Fruit fly (Drosophila melanogaster) whole organism, embryonic: ENCODE data around the gene CG8925.
A peak's percentile ranks its signal among the peaks of the same experiment; 100 is the strongest.

Source experiments
- Antp ChIP-seq: fragments of 200-800 bp; sonication (Bioruptor generic); optimal IDR thresholded peaks from 3 replicates; lab custom pipeline; 2016; ENCODE audit warnings: missing biosample characterization, missing genetic modification characterization
- B-H1 ChIP-seq: fragments of 200-800 bp; sonication (Bioruptor generic); IDR thresholded peaks from 3 replicates; pipeline ENCODE4 v1.3.6; 2022; ENCODE audit warnings: missing biosample characterization, missing genetic modification characterization
- Bteb2 ChIP-seq: fragments of 200-800 bp; sonication (Bioruptor generic); optimal IDR thresholded peaks from 2 replicates; lab custom pipeline; 2016; ENCODE audit warnings: missing biosample characterization, missing genetic modification characterization
- C15 ChIP-seq: fragments of 200-800 bp; sonication (Bioruptor generic); IDR thresholded peaks from 3 replicates; pipeline ENCODE4 v1.3.6; 2022; ENCODE audit warnings: missing biosample characterization, missing genetic modification characterization
- CG10267 ChIP-seq: fragments of 200-800 bp; sonication (Bioruptor generic); optimal IDR thresholded peaks from 2 replicates; lab custom pipeline; 2018; ENCODE audit warnings: missing biosample characterization, mild to moderate bottlenecking, missing genetic modification characterization, moderate library complexity
- CG10654 ChIP-seq: fragments of 200-800 bp; sonication (Bioruptor generic); optimal IDR thresholded peaks from 2 replicates; lab custom pipeline; 2016; ENCODE audit warnings: missing biosample characterization, missing genetic modification characterization
- CG11247 ChIP-seq: fragments of 200-800 bp; sonication (Bioruptor generic); IDR thresholded peaks from 2 replicates; pipeline ENCODE4 v1.3.6; 2022; ENCODE audit warnings: missing biosample characterization, missing genetic modification characterization
- CG11456 ChIP-seq: fragments of 200-800 bp; sonication (Bioruptor generic); IDR thresholded peaks from 3 replicates; pipeline ENCODE4 v1.3.6; 2022; ENCODE audit warnings: missing biosample characterization, missing genetic modification characterization
- CG11723 ChIP-seq: fragments of 200-800 bp; sonication (Bioruptor generic); optimal IDR thresholded peaks from 2 replicates; lab custom pipeline; 2017; ENCODE audit warnings: missing biosample characterization, mild to moderate bottlenecking, missing genetic modification characterization
- CG12219 ChIP-seq: fragments of 200-800 bp; sonication (Bioruptor generic); optimal IDR thresholded peaks from 3 replicates; lab custom pipeline; 2018; ENCODE audit warnings: missing biosample characterization, mild to moderate bottlenecking, missing genetic modification characterization
- CG12236 ChIP-seq: fragments of 200-800 bp; sonication (Bioruptor generic); optimal IDR thresholded peaks from 2 replicates; lab custom pipeline; 2016; ENCODE audit warnings: missing biosample characterization, missing genetic modification characterization
- CG1233 ChIP-seq: fragments of 200-800 bp; sonication (Bioruptor generic); optimal IDR thresholded peaks from 4 replicates; lab custom pipeline; 2018; ENCODE audit warnings: missing biosample characterization, mild to moderate bottlenecking, missing genetic modification characterization
- CG15479 ChIP-seq: fragments of 200-800 bp; sonication (Bioruptor generic); optimal IDR thresholded peaks from 3 replicates; lab custom pipeline; 2019; ENCODE audit warnings: missing biosample characterization, mild to moderate bottlenecking, missing genetic modification characterization, moderate library complexity
- CG1603 ChIP-seq: fragments of 200-800 bp; sonication (Bioruptor generic); optimal IDR thresholded peaks from 2 replicates; lab custom pipeline; 2019; ENCODE audit warnings: missing biosample characterization, mild to moderate bottlenecking, missing genetic modification characterization, moderate library complexity
- CG18619 ChIP-seq: fragments of 200-800 bp; sonication (Bioruptor generic); optimal IDR thresholded peaks from 3 replicates; lab custom pipeline; 2017; ENCODE audit warnings: missing biosample characterization, mild to moderate bottlenecking, missing genetic modification characterization
- CG18764 ChIP-seq: fragments of 200-800 bp; sonication (Bioruptor generic); optimal IDR thresholded peaks from 3 replicates; lab custom pipeline; 2016; ENCODE audit warnings: missing biosample characterization, missing genetic modification characterization
- CG2202 ChIP-seq: fragments of 200-800 bp; sonication (Bioruptor generic); optimal IDR thresholded peaks from 2 replicates; lab custom pipeline; 2018; ENCODE audit warnings: missing biosample characterization, mild to moderate bottlenecking, missing genetic modification characterization
- CG2678 ChIP-seq: fragments of 200-800 bp; sonication (Bioruptor generic); optimal IDR thresholded peaks from 3 replicates; lab custom pipeline; 2019; ENCODE audit warnings: missing biosample characterization, mild to moderate bottlenecking, missing genetic modification characterization, moderate library complexity
- CG2889 ChIP-seq: fragments of 200-800 bp; sonication (Bioruptor generic); IDR thresholded peaks from 3 replicates; pipeline ENCODE4 v1.3.6; 2022; ENCODE audit warnings: missing biosample characterization, missing genetic modification characterization
- CG3407 ChIP-seq: fragments of 200-800 bp; sonication (Bioruptor generic); optimal IDR thresholded peaks from 2 replicates; lab custom pipeline; 2018; ENCODE audit warnings: missing biosample characterization, mild to moderate bottlenecking, missing genetic modification characterization
- CG34422 ChIP-seq: fragments of 200-800 bp; sonication (Bioruptor generic); IDR thresholded peaks from 3 replicates; pipeline ENCODE4 v1.3.6; 2022; ENCODE audit warnings: missing biosample characterization, missing genetic modification characterization
- CG3726 ChIP-seq: fragments of 200-800 bp; sonication (Bioruptor generic); IDR thresholded peaks from 3 replicates; pipeline ENCODE4, ENCODE4 v1.3.6; 2022; ENCODE audit warnings: missing biosample characterization, missing genetic modification characterization
- CG43689 ChIP-seq: fragments of 200-800 bp; sonication (Bioruptor generic); IDR thresholded peaks from 2 replicates; pipeline ENCODE4 v1.3.6; 2022; ENCODE audit warnings: missing biosample characterization, missing genetic modification characterization
- CG4707 ChIP-seq: fragments of 200-800 bp; sonication (Bioruptor generic); optimal IDR thresholded peaks from 2 replicates; lab custom pipeline; 2018; ENCODE audit warnings: missing biosample characterization, mild to moderate bottlenecking, missing genetic modification characterization, moderate library complexity
- CG6175 ChIP-seq: fragments of 200-800 bp; sonication (Bioruptor generic); IDR thresholded peaks from 3 replicates; pipeline ENCODE4 v1.3.6; 2022; ENCODE audit warnings: missing biosample characterization, missing genetic modification characterization
- CG8290 ChIP-seq, 3 experiments: fragments of 200-800 bp; sonication (Bioruptor generic); optimal IDR thresholded peaks; 2 replicates each; lab custom pipeline; 2016 to 2019; ENCODE audit warnings: missing biosample characterization in 3 of 3, missing genetic modification characterization in 3 of 3, mild to moderate bottlenecking in 2 of 3, moderate library complexity in 1 of 3
- Ets65A ChIP-seq: fragments of 200-800 bp; sonication (Bioruptor generic); peaks from one replicate; lab custom pipeline; 2016; ENCODE audit warnings: missing biosample characterization, missing genetic modification characterization
- Gsc ChIP-seq: fragments of 200-800 bp; sonication (Bioruptor generic); IDR thresholded peaks from 2 replicates; pipeline ENCODE4 v1.3.6; 2022; ENCODE audit warnings: missing biosample characterization, missing genetic modification characterization
- Lhr ChIP-seq: fragments of 200-800 bp; sonication (Bioruptor generic); optimal IDR thresholded peaks from 3 replicates; lab custom pipeline; 2017; ENCODE audit warnings: mild to moderate bottlenecking, missing biosample characterization, missing genetic modification reagents, missing genetic modification characterization
- Pdp1 ChIP-seq, 2 experiments: fragments of 200-800 bp; sonication (Bioruptor generic); optimal IDR thresholded peaks; 3 replicates each; lab custom pipeline; 2016; ENCODE audit warnings: missing biosample characterization in 2 of 2, missing genetic modification characterization in 2 of 2, mild to moderate bottlenecking in 1 of 2, moderate library complexity in 1 of 2
- Ptx1 ChIP-seq: fragments of 200-800 bp; sonication (Bioruptor generic); IDR thresholded peaks from 2 replicates; pipeline ENCODE4 v1.3.6; 2022; ENCODE audit warnings: missing biosample characterization, missing genetic modification characterization
- Side ChIP-seq: fragments of 200-800 bp; sonication (Bioruptor generic); optimal IDR thresholded peaks from 2 replicates; lab custom pipeline; 2016; ENCODE audit warnings: missing biosample characterization, missing genetic modification characterization
- TFAM ChIP-seq: fragments of 200-800 bp; sonication (Bioruptor generic); optimal IDR thresholded peaks from 2 replicates; lab custom pipeline; 2017; ENCODE audit warnings: missing biosample characterization, missing genetic modification characterization, inconsistent platforms
- Taf1 ChIP-seq: fragments of 200-800 bp; sonication (Bioruptor generic); IDR thresholded peaks from 2 replicates; pipeline ENCODE4 v1.3.6; 2022; ENCODE audit warnings: missing biosample characterization, missing genetic modification characterization
- ac ChIP-seq: fragments of 200-800 bp; sonication (Bioruptor generic); optimal IDR thresholded peaks from 3 replicates; lab custom pipeline; 2017; ENCODE audit warnings: missing biosample characterization, mild to moderate bottlenecking, missing genetic modification characterization
- bcd ChIP-seq: fragments of 200-800 bp; sonication (Bioruptor generic); optimal IDR thresholded peaks from 2 replicates; lab custom pipeline; 2017; ENCODE audit warnings: missing biosample characterization, mild to moderate bottlenecking, missing genetic modification characterization
- ci ChIP-seq: fragments of 200-800 bp; sonication (Bioruptor generic); IDR thresholded peaks from 3 replicates; pipeline ENCODE4 v1.3.6; 2022; ENCODE audit warnings: missing biosample characterization, missing genetic modification characterization
- eve ChIP-seq, 2 experiments: fragments of >200 bp; optimal IDR thresholded peaks; 2 replicates each; lab custom pipeline; 2017; ENCODE audit warnings: missing biosample characterization in 2 of 2, missing genetic modification characterization in 2 of 2
- fd3F ChIP-seq: fragments of 200-800 bp; sonication (Bioruptor generic); optimal IDR thresholded peaks from 2 replicates; lab custom pipeline; 2018; ENCODE audit warnings: missing biosample characterization, mild to moderate bottlenecking, missing genetic modification characterization, moderate library complexity
- fd96Cb ChIP-seq: fragments of 200-800 bp; sonication (Bioruptor generic); optimal IDR thresholded peaks from 2 replicates; lab custom pipeline; 2018; ENCODE audit warnings: missing biosample characterization, mild to moderate bottlenecking, missing genetic modification characterization, moderate library complexity
- gce ChIP-seq: fragments of 200-800 bp; sonication (Bioruptor generic); IDR thresholded peaks from 3 replicates; pipeline ENCODE4 v1.3.6; 2022; ENCODE audit warnings: missing biosample characterization, missing genetic modification characterization
- gcm ChIP-seq: fragments of 200-800 bp; sonication (Bioruptor generic); optimal IDR thresholded peaks from 2 replicates; lab custom pipeline; 2019; ENCODE audit warnings: missing biosample characterization, mild to moderate bottlenecking, missing genetic modification characterization, moderate library complexity
- hb ChIP-seq: fragments of 200-800 bp; sonication (Bioruptor generic); IDR thresholded peaks from 3 replicates; pipeline ENCODE4 v1.3.6; 2022; ENCODE audit warnings: missing biosample characterization, missing genetic modification characterization; ENCODE audit not compliant: partially characterized antibody
- klu ChIP-seq: fragments of 200-800 bp; sonication (Bioruptor generic); IDR thresholded peaks from 2 replicates; pipeline ENCODE4 v1.3.6; 2022; ENCODE audit warnings: missing biosample characterization, missing genetic modification characterization
- row ChIP-seq: fragments of 200-800 bp; sonication (Bioruptor generic); IDR thresholded peaks from 3 replicates; pipeline ENCODE4 v1.3.6; 2022; ENCODE audit warnings: missing biosample characterization, missing genetic modification characterization
- sens ChIP-seq: fragments of 200-800 bp; sonication (Bioruptor generic); peaks from one replicate; lab custom pipeline; 2016; ENCODE audit warnings: missing biosample characterization, missing genetic modification characterization
- shn ChIP-seq: fragments of 200-800 bp; sonication (Bioruptor generic); optimal IDR thresholded peaks from 3 replicates; lab custom pipeline; 2016; ENCODE audit warnings: missing biosample characterization, missing genetic modification characterization
- sisA ChIP-seq: fragments of 200-800 bp; sonication (Bioruptor generic); IDR thresholded peaks from 2 replicates; pipeline ENCODE4 v1.3.6; 2022; ENCODE audit warnings: missing biosample characterization, missing genetic modification characterization
- sug ChIP-seq: fragments of 200-800 bp; optimal IDR thresholded peaks from 2 replicates; lab custom pipeline; 2019; ENCODE audit warnings: missing biosample characterization, mild to moderate bottlenecking, missing genetic modification characterization, moderate library complexity

Gene CG8925

dm6 chr3R:16212859-16213708, 41.3 kb downstream of the CG8925 start (continued):
- no peak for TF ChIP-seq CG12236
- TF ChIP-seq gce (GFP tag; lab: Robert Waterston, UW): no peak
- TF ChIP-seq eve (GFP tag; optimal IDR thresholded peaks at IDR 0.05; lab: Kevin White, UChicago): no peak
- peak; percentile 46; the same call in 1 of the 3 replicates for TF ChIP-seq CG34422 (GFP tag; lab: Robert Waterston, UW)
- TF ChIP-seq Taf1 (GFP tag; lab: Robert Waterston, UW): no peak
- TF ChIP-seq Antp: no peak
- TF ChIP-seq CG11723 (GFP tag; lab: Kevin White, UChicago): peak; percentile 15
- TF ChIP-seq CG11247 (GFP tag; lab: Robert Waterston, UW): no peak
- TF ChIP-seq CG1233 (GFP tag; lab: Kevin White, UChicago): peak; percentile 72
- 0 out of 3 replicates have a peak, but pooled peaks have one; percentile 31 for TF ChIP-seq CG3726 (GFP tag; lab: Robert Waterston, UW)
- TF ChIP-seq Bteb2: no peak
- no peak for TF ChIP-seq CG2202
- TF ChIP-seq Side (GFP tag; lab: Kevin White, UChicago): no peak
- TF ChIP-seq bcd (GFP tag; lab: Kevin White, UChicago): peak; percentile 40
- no peak for TF ChIP-seq CG15479 (GFP tag; lab: Kevin White, UChicago)
- no peak for TF ChIP-seq klu (GFP tag; lab: Robert Waterston, UW)
- peak; percentile 47 for TF ChIP-seq fd96Cb (tag; lab: Kevin White, UChicago)
- no peak for TF ChIP-seq Ptx1 (GFP tag; lab: Robert Waterston, UW)
- no peak for TF ChIP-seq CG12219 (GFP tag; lab: Kevin White, UChicago)
- TF ChIP-seq CG18619 (GFP tag; lab: Kevin White, UChicago): peak; percentile 62
- TF ChIP-seq CG10267 (tag; lab: Kevin White, UChicago): peak; percentile 66
- TF ChIP-seq CG43689 (GFP tag; lab: Robert Waterston, UW): 0 out of 2 replicates have a peak, but pooled peaks have one; percentile 29
- no peak for TF ChIP-seq CG6175 (GFP tag; lab: Robert Waterston, UW)
- TF ChIP-seq shn (GFP tag; lab: Kevin White, UChicago): no peak
- TF ChIP-seq Gsc (GFP tag; lab: Robert Waterston, UW): no peak
- TF ChIP-seq CG4707 (GFP tag; lab: Kevin White, UChicago): no peak
- TF ChIP-seq CG8290 (GFP tag; optimal IDR thresholded peaks at IDR 0.05; lab: Kevin White, UChicago): no peak
- peak in 1 of 2 experiments; percentile 12 for TF ChIP-seq CG8290 (tag; optimal IDR thresholded peaks at IDR 0.05; lab: Kevin White, UChicago)
- peak; percentile 51 for TF ChIP-seq CG3407 (GFP tag; lab: Kevin White, UChicago)
- no peak for TF ChIP-seq C15 (GFP tag; lab: Robert Waterston, UW)
- TF ChIP-seq Ets65A: no peak
- TF ChIP-seq CG18764 (GFP tag; lab: Kevin White, UChicago): peak; percentile 15
- no peak for TF ChIP-seq sisA (GFP tag; lab: Robert Waterston, UW)
- no peak; the same call in 2 of the 3 replicates for TF ChIP-seq CG11456 (GFP tag; lab: Robert Waterston, UW)
- TF ChIP-seq B-H1: no peak
- no peak for TF ChIP-seq CG1603 (tag; lab: Kevin White, UChicago)
- TF ChIP-seq CG2678: peak; percentile 85
- no peak for TF ChIP-seq CG10654 (GFP tag; lab: Kevin White, UChicago)
- no peak for TF ChIP-seq ac (GFP tag; lab: Kevin White, UChicago)
- TF ChIP-seq CG2889: no peak
- peak; percentile 88 for TF ChIP-seq sens (GFP tag; lab: Kevin White, UChicago)
- peak; percentile 49 for TF ChIP-seq row (GFP tag; lab: Robert Waterston, UW)
- TF ChIP-seq ci (GFP tag; lab: Robert Waterston, UW): peak; percentile 43; the same call in 1 of the 3 replicates
- TF ChIP-seq sug (tag; lab: Kevin White, UChicago): no peak
- TF ChIP-seq Lhr: no peak
- TF ChIP-seq Pdp1 (GFP tag; optimal IDR thresholded peaks at IDR 0.05; lab: Kevin White, UChicago): peak in 1 of 2 experiments; percentile 1
- no peak for TF ChIP-seq TFAM (GFP tag; lab: Kevin White, UChicago)
- no peak for TF ChIP-seq hb
- peak; percentile 39 for TF ChIP-seq gcm (GFP tag; lab: Kevin White, UChicago)
- TF ChIP-seq fd3F (GFP tag; lab: Kevin White, UChicago): no peak
